Worm (Caenorhabditis elegans): Measurements from ENCODE around the gene lgx-1.

lgx-1 gene

ce11 chrX:5538416-5538815 is at the start of gene lgx-1:
TSS of gene lgx-1 (minus strand) at chrX:5538516.
- TF ChIP-seq R02D3.7 (tag; optimal IDR thresholded peaks at IDR 0.05) (no peak), nhr-129 (tag; optimal IDR thresholded peaks at IDR 0.05) (no peak), Y55F3AM.14 (GFP tag; optimal IDR thresholded peaks at IDR 0.05) (no peak), unc-55 (GFP tag; optimal IDR thresholded peaks at IDR 0.05) (no peak), nhr-10 (tag; optimal IDR thresholded peaks at IDR 0.05) (no peak), ZK546.5 (tag; optimal IDR thresholded peaks at IDR 0.05) (no peak), nhr-25 (tag; optimal IDR thresholded peaks at IDR 0.05) (no peak), unc-39 (tag; optimal IDR thresholded peaks at IDR 0.05) (no peak), mdl-1 (tag; optimal IDR thresholded peaks at IDR 0.05) (no peak), ceh-16 (tag; optimal IDR thresholded peaks at IDR 0.05) (no peak), sem-4 (tag; optimal IDR thresholded peaks at IDR 0.05) (no peak), crh-2 (tag; optimal IDR thresholded peaks at IDR 0.05) (no peak), lin-39 (tag; optimal IDR thresholded peaks at IDR 0.05) (no peak), sma-9 (GFP tag; optimal IDR thresholded peaks at IDR 0.05) (no peak), sma-9 (tag; optimal IDR thresholded peaks at IDR 0.05) (no peak), ceh-82 (tag; optimal IDR thresholded peaks at IDR 0.05) (no peak), nhr-77 (tag; optimal IDR thresholded peaks at IDR 0.05) (no peak), egl-27 (tag; optimal IDR thresholded peaks at IDR 0.05) (no peak), alr-1 (tag; optimal IDR thresholded peaks at IDR 0.05) (no peak)

ce11 chrX:5579714-5580265 is 41.5 kb upstream of the lgx-1 start:
- TF ChIP-seq ztf-1 (GFP tag; conservative IDR thresholded peaks at IDR 0.05) (no peak), elt-1 (tag; optimal IDR thresholded peaks at IDR 0.05) (no peak), nhr-77 (tag; optimal IDR thresholded peaks at IDR 0.05) (no peak), ZK546.5 (tag; optimal IDR thresholded peaks at IDR 0.05) (no peak), ztf-4 (tag; optimal IDR thresholded peaks at IDR 0.05) (no peak), gmeb-1 (tag; optimal IDR thresholded peaks at IDR 0.05) (no peak), unc-62 (GFP tag; optimal IDR thresholded peaks at IDR 0.05) (no peak), ztf-11 (tag; optimal IDR thresholded peaks at IDR 0.05) (no peak)

ce11 chrX:5572638-5573037 is 34.3 kb upstream of the lgx-1 start:
- TF ChIP-seq ztf-11 (tag; optimal IDR thresholded peaks at IDR 0.05): no peak
- no peak for TF ChIP-seq nhr-23 (tag; optimal IDR thresholded peaks at IDR 0.05)
- TF ChIP-seq fos-1 (tag; optimal IDR thresholded peaks at IDR 0.05): no peak
- no peak for TF ChIP-seq dmd-4 (tag; optimal IDR thresholded peaks at IDR 0.05)
- no peak for TF ChIP-seq ZK546.5 (tag; optimal IDR thresholded peaks at IDR 0.05)
- no peak for TF ChIP-seq mdl-1 (tag; optimal IDR thresholded peaks at IDR 0.05)
- TF ChIP-seq sma-3 (GFP tag; optimal IDR thresholded peaks at IDR 0.05): no peak
- TF ChIP-seq mab-5 (tag; optimal IDR thresholded peaks at IDR 0.05): no peak
- no peak for TF ChIP-seq unc-62 (GFP tag; optimal IDR thresholded peaks at IDR 0.05)
- TF ChIP-seq F13H6.1 (tag; optimal IDR thresholded peaks at IDR 0.05): no peak
- no peak for TF ChIP-seq elt-1 (tag; optimal IDR thresholded peaks at IDR 0.05)
- no peak for TF ChIP-seq peb-1 (tag; optimal IDR thresholded peaks at IDR 0.05)
- no peak for TF ChIP-seq zag-1 (tag; optimal IDR thresholded peaks at IDR 0.05)
- TF ChIP-seq egl-27 (tag; optimal IDR thresholded peaks at IDR 0.05): no peak
- TF ChIP-seq lsy-2 (tag; optimal IDR thresholded peaks at IDR 0.05): no peak
- TF ChIP-seq nhr-11 (tag; optimal IDR thresholded peaks at IDR 0.05): no peak

ce11 chrX:5567454-5567853 is 29.1 kb upstream of the lgx-1 start, which contains the start of gene mec-2:
TSS of gene mec-2 (plus strand) at chrX:5567754.
- TF ChIP-seq nhr-12 (tag; optimal IDR thresholded peaks at IDR 0.05) (no peak), unc-62 (GFP tag; optimal IDR thresholded peaks at IDR 0.05) (no peak), blmp-1 (tag; optimal IDR thresholded peaks at IDR 0.05; ENCODE audit: insufficient read depth) (no peak), peb-1 (tag; optimal IDR thresholded peaks at IDR 0.05) (no peak), gmeb-1 (tag; optimal IDR thresholded peaks at IDR 0.05) (no peak), F13H6.1 (tag; optimal IDR thresholded peaks at IDR 0.05) (no peak), elt-3 (tag; optimal IDR thresholded peaks at IDR 0.05) (no peak)
